Worm (Caenorhabditis elegans) whole organism, L4 larva: ENCODE results near the gene F12E12.6.

Experiments
- F44E2.7 ChIP-seq: fragments of 200-800 bp; sonication (Bioruptor generic); IDR thresholded peaks from 2 replicates; pipeline ENCODE4 v2.1.2; 2022; ENCODE audit warnings: missing genetic modification characterization, missing compliant biosample characterization
- T26A8.4 ChIP-seq: fragments of 200-800 bp; sonication (Bioruptor generic); IDR thresholded peaks from 2 replicates; pipeline ENCODE4 v1.3.6; 2022; ENCODE audit warnings: missing genetic modification characterization, missing compliant biosample characterization
- Y48G9A.11 ChIP-seq: fragments of 200-800 bp; sonication (Bioruptor generic); IDR thresholded peaks from 2 replicates; pipeline ENCODE4 v1.3.6; 2022; ENCODE audit warnings: missing genetic modification reagents, missing genetic modification characterization, missing compliant biosample characterization
- ZK337.2 ChIP-seq: fragments of 200-800 bp; sonication (Bioruptor generic); IDR thresholded peaks from 2 replicates; pipeline ENCODE4 v1.3.6; 2022; ENCODE audit warnings: missing genetic modification reagents, missing genetic modification characterization, missing compliant biosample characterization
- aha-1 ChIP-seq: fragments of 150-350 bp; peaks from one replicate; lab custom pipeline; 2014; ENCODE audit warnings: missing biosample characterization, missing genetic modification characterization
- arid-1 ChIP-seq: fragments of 200-800 bp; sonication (Bioruptor generic); conservative IDR thresholded peaks from 2 replicates; pipeline ENCODE4 v1.3.6; 2022; ENCODE audit warnings: missing genetic modification reagents, missing genetic modification characterization, missing compliant biosample characterization
- attf-4 ChIP-seq: sonication (generic microtip); optimal IDR thresholded peaks from 3 replicates; lab custom pipeline; 2017; ENCODE audit warnings: missing biosample characterization, missing genetic modification characterization
- ceh-28 ChIP-seq: fragments of 150-350 bp; optimal IDR thresholded peaks from 2 replicates; lab custom pipeline; 2014; ENCODE audit warnings: missing biosample characterization, missing genetic modification reagents, missing genetic modification characterization
- ceh-32 ChIP-seq: sonication (generic microtip); optimal IDR thresholded peaks from 2 replicates; lab custom pipeline; 2016; ENCODE audit warnings: mild to moderate bottlenecking, missing genetic modification characterization, missing compliant biosample characterization; ENCODE audit not compliant: poor library complexity
- ces-1 ChIP-seq: fragments of 150-350 bp; sonication (generic microtip); optimal IDR thresholded peaks from 4 replicates; lab custom pipeline; 2014; ENCODE audit warnings: missing biosample characterization, missing genetic modification reagents, missing genetic modification characterization
- daf-19 ChIP-seq: fragments of 200-800 bp; sonication (Bioruptor generic); conservative IDR thresholded peaks from 2 replicates; pipeline ENCODE4 v1.3.6; 2022; ENCODE audit warnings: missing genetic modification characterization, missing compliant biosample characterization
- daf-8 ChIP-seq: fragments of 200-800 bp; sonication (Bioruptor generic); IDR thresholded peaks from 2 replicates; pipeline ENCODE4 v1.3.6; 2022; ENCODE audit warnings: missing genetic modification characterization, missing compliant biosample characterization
- dmd-6 ChIP-seq: fragments of 200-800 bp; sonication (Bioruptor generic); IDR thresholded peaks from 2 replicates; pipeline ENCODE4 v1.3.6; 2022; ENCODE audit warnings: missing genetic modification reagents, missing genetic modification characterization, missing compliant biosample characterization
- dmd-8 ChIP-seq: fragments of 200-800 bp; sonication (Bioruptor generic); IDR thresholded peaks from 2 replicates; pipeline ENCODE4 v1.3.6; 2022; ENCODE audit warnings: missing genetic modification characterization, missing compliant biosample characterization
- duxl-1 ChIP-seq: sonication (generic microtip); optimal IDR thresholded peaks from 2 replicates; lab custom pipeline; 2016; ENCODE audit warnings: mild to moderate bottlenecking, missing genetic modification characterization, moderate library complexity, missing compliant biosample characterization; ENCODE audit not compliant: poor library complexity
- egl-27 ChIP-seq: sonication (generic microtip); optimal IDR thresholded peaks from 3 replicates; lab custom pipeline; 2017; ENCODE audit warnings: missing biosample characterization, missing genetic modification reagents, missing genetic modification characterization
- egl-43 ChIP-seq: fragments of 200-800 bp; sonication (Bioruptor generic); IDR thresholded peaks from 2 replicates; pipeline ENCODE4 v1.3.6; 2022; ENCODE audit warnings: missing genetic modification reagents, missing genetic modification characterization, missing compliant biosample characterization
- fkh-10 ChIP-seq: fragments of 150-350 bp; optimal IDR thresholded peaks from 2 replicates; lab custom pipeline; 2014; ENCODE audit warnings: missing biosample characterization, missing genetic modification reagents, missing genetic modification characterization
- hif-1 ChIP-seq, 2 experiments: sonication (generic microtip); optimal IDR thresholded peaks; 2 replicates each; lab custom pipeline; 2016 to 2017; ENCODE audit warnings: missing compliant biosample characterization in 2 of 2, missing genetic modification characterization in 2 of 2, missing genetic modification reagents in 2 of 2, missing genotype in 2 of 2, mild to moderate bottlenecking in 1 of 2
- hlh-11 ChIP-seq: fragments of 200-800 bp; sonication (Bioruptor generic); optimal IDR thresholded peaks from 2 replicates; lab custom pipeline; 2018; ENCODE audit warnings: mild to moderate bottlenecking, missing genetic modification characterization, missing compliant biosample characterization
- hmg-1.1 ChIP-seq: fragments of 200-800 bp; sonication (Bioruptor generic); IDR thresholded peaks from 2 replicates; pipeline ENCODE4 v1.3.6; 2022; ENCODE audit warnings: missing genetic modification reagents, missing genetic modification characterization, missing compliant biosample characterization
- lin-1 ChIP-seq: fragments of 200-800 bp; sonication (Bioruptor generic); IDR thresholded peaks from 2 replicates; pipeline ENCODE4 v1.3.6; 2022; ENCODE audit warnings: missing genetic modification reagents, missing genetic modification characterization, missing compliant biosample characterization
- lin-38 ChIP-seq: fragments of 200-800 bp; sonication (Bioruptor generic); IDR thresholded peaks from 2 replicates; pipeline ENCODE4 v1.3.6; 2022; ENCODE audit warnings: missing genetic modification reagents, missing genetic modification characterization, missing compliant biosample characterization
- lir-3 ChIP-seq: sonication (generic microtip); optimal IDR thresholded peaks from 2 replicates; lab custom pipeline; 2016; ENCODE audit warnings: mild to moderate bottlenecking, missing genetic modification characterization, missing compliant biosample characterization
- madf-5 ChIP-seq, 2 experiments: fragments of 200-800 bp; sonication (Bioruptor generic); IDR thresholded peaks; 2 replicates each; pipeline ENCODE4 v1.3.6; 2022; ENCODE audit warnings: missing compliant biosample characterization in 2 of 2, missing genetic modification characterization in 2 of 2
- mes-2 ChIP-seq: sonication (generic microtip); optimal IDR thresholded peaks from 2 replicates; lab custom pipeline; 2016; ENCODE audit warnings: missing genotype, mild to moderate bottlenecking, missing genetic modification characterization, missing compliant biosample characterization; ENCODE audit not compliant: poor library complexity, severe bottlenecking
- mxl-3 ChIP-seq: fragments of 200-800 bp; sonication (Bioruptor generic); optimal IDR thresholded peaks from 2 replicates; lab custom pipeline; 2018; ENCODE audit warnings: mild to moderate bottlenecking, missing genetic modification characterization, missing compliant biosample characterization
- nhr-10 ChIP-seq: fragments of 150-350 bp; optimal IDR thresholded peaks from 2 replicates; lab custom pipeline; 2014; ENCODE audit warnings: missing biosample characterization, missing genetic modification characterization
- nhr-102 ChIP-seq: sonication (generic microtip); optimal IDR thresholded peaks from 2 replicates; lab custom pipeline; 2016; ENCODE audit warnings: mild to moderate bottlenecking, missing genetic modification characterization, moderate library complexity, missing compliant biosample characterization
- nhr-11 ChIP-seq: fragments of 150-350 bp; optimal IDR thresholded peaks from 2 replicates; lab custom pipeline; 2014; ENCODE audit warnings: missing biosample characterization, missing genetic modification characterization
- nhr-111 ChIP-seq: fragments of 200-800 bp; sonication (Bioruptor generic); optimal IDR thresholded peaks from 2 replicates; lab custom pipeline; 2018; ENCODE audit warnings: mild to moderate bottlenecking, missing genetic modification characterization, missing compliant biosample characterization
- nhr-28 ChIP-seq: fragments of 150-350 bp; optimal IDR thresholded peaks from 2 replicates; lab custom pipeline; 2014; ENCODE audit warnings: missing biosample characterization, missing genetic modification characterization
- nhr-41 ChIP-seq: fragments of 200-800 bp; sonication (Bioruptor generic); IDR thresholded peaks from 2 replicates; pipeline ENCODE4 v1.3.6; 2022; ENCODE audit warnings: missing genetic modification reagents, missing genetic modification characterization, missing compliant biosample characterization
- nhr-48 ChIP-seq: sonication (generic microtip); optimal IDR thresholded peaks from 2 replicates; lab custom pipeline; 2016; ENCODE audit warnings: mild to moderate bottlenecking, missing genetic modification characterization, missing compliant biosample characterization
- nhr-76 ChIP-seq: fragments of 150-350 bp; optimal IDR thresholded peaks from 2 replicates; lab custom pipeline; 2014; ENCODE audit warnings: missing biosample characterization, missing genetic modification characterization
- pqm-1 ChIP-seq: sonication (generic microtip); optimal IDR thresholded peaks from 2 replicates; lab custom pipeline; 2017; ENCODE audit warnings: missing biosample characterization, missing genetic modification characterization
- sdz-12 ChIP-seq: fragments of 200-800 bp; sonication (Bioruptor generic); optimal IDR thresholded peaks from 2 replicates; lab custom pipeline; 2018; ENCODE audit warnings: mild to moderate bottlenecking, missing genetic modification characterization, missing compliant biosample characterization
- snpc-1.2 ChIP-seq: fragments of 200-800 bp; sonication (Bioruptor generic); IDR thresholded peaks from 2 replicates; pipeline ENCODE4 v1.3.6; 2022; ENCODE audit warnings: missing genetic modification reagents, missing genetic modification characterization, missing compliant biosample characterization
- tag-97 ChIP-seq: fragments of 200-800 bp; sonication (Bioruptor generic); IDR thresholded peaks from 2 replicates; pipeline ENCODE4 v1.3.6; 2022; ENCODE audit warnings: missing genetic modification characterization, missing compliant biosample characterization
- zfp-2 ChIP-seq: sonication (generic microtip); optimal IDR thresholded peaks from 2 replicates; lab custom pipeline; 2016; ENCODE audit warnings: mild to moderate bottlenecking, missing genetic modification characterization, missing compliant biosample characterization
- zip-2 ChIP-seq: fragments of 150-350 bp; optimal IDR thresholded peaks from 2 replicates; lab custom pipeline; 2014; ENCODE audit warnings: missing biosample characterization, missing genetic modification characterization
- ztf-11 ChIP-seq: fragments of 150-350 bp; optimal IDR thresholded peaks from 2 replicates; lab custom pipeline; 2014; ENCODE audit warnings: missing biosample characterization, missing genetic modification characterization
- ztf-7 ChIP-seq: fragments of 150-350 bp; optimal IDR thresholded peaks from 2 replicates; lab custom pipeline; 2014; ENCODE audit warnings: missing biosample characterization, missing genetic modification characterization

Gene F12E12.6

DNA sequence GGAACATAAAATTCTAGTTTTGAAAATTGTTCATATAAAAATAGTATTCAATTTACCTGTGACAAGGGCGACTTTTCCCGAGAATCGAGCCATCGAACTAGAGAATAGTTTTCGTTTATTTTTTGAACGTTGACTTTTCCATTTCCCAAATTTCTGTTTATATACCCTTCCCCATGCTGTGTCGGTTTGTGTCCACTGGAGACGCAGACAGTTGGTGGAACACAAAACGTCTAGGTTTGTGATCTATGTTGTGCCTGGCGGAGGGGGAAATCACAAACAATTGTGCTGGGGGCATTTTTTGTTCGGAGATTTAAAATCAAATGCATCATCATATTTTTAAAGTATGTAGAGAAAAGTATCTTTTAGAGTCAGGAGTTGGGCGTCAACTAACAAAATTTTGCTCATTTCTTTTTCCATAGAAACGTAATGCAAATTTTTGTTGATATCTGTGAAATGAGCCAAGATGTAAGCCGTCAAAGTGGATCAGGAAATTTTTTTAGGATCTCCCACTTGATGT is 7.0 kb upstream of the F12E12.6 start, which contains the start of gene nta-1 (continued):
- TF ChIP-seq ceh-32 (no peak), duxl-1 (peak; percentile 76), hmg-1.1 (GFP tag; lab: Robert Waterston, UW) (0 out of 2 replicates have a peak, but pooled peaks have one; percentile 36), daf-19 (GFP tag; lab: Robert Waterston, UW) (no peak), attf-4 (no peak), ztf-11 (tag; lab: Kevin White, UChicago) (no peak), lir-3 (tag; lab: Kevin White, UChicago) (no peak), egl-43 (no peak), nhr-102 (tag; lab: Kevin White, UChicago) (peak; percentile 74), F44E2.7 (GFP tag; lab: Robert Waterston, UW) (no peak), ztf-7 (no peak), nhr-10 (tag; lab: Kevin White, UChicago) (no peak), arid-1 (GFP tag; lab: Robert Waterston, UW) (no peak), nhr-11 (tag; lab: Kevin White, UChicago) (no peak), daf-8 (GFP tag; lab: Robert Waterston, UW) (no peak), zip-2 (tag; lab: Kevin White, UChicago) (no peak)
- TF ChIP-seq, all 104 proteins: peak for 11

DNA sequence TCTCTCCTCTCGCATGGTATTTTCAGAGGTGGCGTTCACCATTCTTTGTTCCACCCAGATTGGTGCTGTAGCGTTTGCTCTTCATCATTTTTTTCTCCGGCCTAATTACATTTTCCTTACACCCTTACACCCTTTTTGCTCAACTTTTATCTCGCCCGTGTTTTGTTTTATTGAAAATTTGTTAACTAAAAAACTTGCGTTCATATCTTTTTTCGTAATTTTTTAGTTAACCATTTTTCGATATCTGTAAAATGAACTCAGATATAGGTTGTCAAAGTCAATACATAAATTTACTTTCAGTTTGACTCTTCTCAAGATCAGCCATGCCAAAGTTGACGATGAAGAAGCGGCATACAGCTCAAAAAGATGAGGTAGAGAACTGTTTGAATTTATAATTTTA is 4.8 kb upstream of the F12E12.6 start, which contains the start of gene F12E12.1:
F12E12.1 (plus strand) TSS at position 301 of the 400 bp plus-strand sequence.
- no peak for TF ChIP-seq hif-1 (tag; optimal IDR thresholded peaks at IDR 0.05; lab: Kevin White, UChicago)
- TF ChIP-seq ztf-7: no peak
- TF ChIP-seq aha-1: no peak
- TF ChIP-seq nhr-28: no peak
- TF ChIP-seq nhr-111: no peak
- no peak for TF ChIP-seq ceh-28 (tag; lab: Kevin White, UChicago)
- no peak for TF ChIP-seq Y48G9A.11 (GFP tag; lab: Robert Waterston, UW)
- TF ChIP-seq zfp-2 (tag; lab: Kevin White, UChicago): no peak
- no peak for TF ChIP-seq ces-1 (GFP tag; lab: Kevin White, UChicago)
- TF ChIP-seq T26A8.4 (GFP tag; lab: Robert Waterston, UW): no peak
- TF ChIP-seq lir-3 (tag; lab: Kevin White, UChicago): no peak
- TF ChIP-seq dmd-8 (GFP tag; lab: Robert Waterston, UW): no peak
- TF ChIP-seq madf-5 (GFP tag; IDR thresholded peaks at IDR 0.05; lab: Robert Waterston, UW): no peak
- no peak for TF ChIP-seq dmd-6 (GFP tag; lab: Robert Waterston, UW)

DNA sequence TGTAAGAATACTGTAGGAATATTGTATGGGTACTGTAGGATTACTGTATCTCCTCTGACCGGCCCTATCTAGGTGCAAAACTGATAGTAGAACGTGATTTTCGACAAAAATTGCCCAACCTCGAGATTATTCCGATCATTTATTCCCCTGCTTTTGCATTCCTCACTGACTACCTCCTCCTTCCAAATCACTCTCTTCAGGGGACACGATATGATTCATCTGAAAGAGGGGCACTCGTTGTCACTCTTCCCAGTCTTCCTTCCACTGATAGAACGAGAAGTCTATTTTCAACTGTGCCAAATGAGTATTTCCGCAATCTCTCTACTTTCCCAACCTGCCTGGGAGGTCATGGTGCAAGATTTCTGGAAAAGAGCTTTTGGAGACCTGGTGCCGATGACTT is 2.9 kb upstream of the F12E12.6 start, which contains the start of gene F12E12.2:
F12E12.2 (plus strand) TSS at position 301 of the 400 bp plus-strand sequence.
- TF ChIP-seq ZK337.2 (GFP tag; lab: Robert Waterston, UW) (no peak), hlh-11 (tag; lab: Kevin White, UChicago) (no peak), nhr-10 (tag; lab: Kevin White, UChicago) (no peak), lin-38 (no peak), nhr-48 (no peak), nhr-11 (tag; lab: Kevin White, UChicago) (no peak), aha-1 (no peak), nhr-41 (GFP tag; lab: Robert Waterston, UW) (no peak), mes-2 (no peak), dmd-8 (GFP tag; lab: Robert Waterston, UW) (no peak), snpc-1.2 (GFP tag; lab: Robert Waterston, UW) (no peak)

DNA sequence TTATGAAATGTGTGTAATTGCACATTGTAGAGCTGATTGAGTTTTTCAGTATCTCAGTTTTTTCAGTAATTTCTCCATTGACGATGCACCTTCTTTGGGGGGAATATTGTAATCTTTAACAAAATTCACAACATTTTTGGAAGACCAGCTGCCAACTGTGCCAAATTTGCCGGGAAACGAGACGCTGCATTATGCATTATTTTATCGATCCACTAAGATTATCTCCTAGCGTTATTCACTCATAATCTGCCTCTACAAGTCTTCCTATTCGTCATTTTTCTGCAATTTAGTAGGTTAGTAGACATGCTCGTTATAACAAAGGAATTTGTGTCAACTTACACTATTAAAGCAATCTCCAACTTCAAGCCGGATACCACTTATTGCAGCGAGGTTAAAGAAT is 5.0 kb downstream of the F12E12.6 start, which contains the start of the genes sdz-12 and bath-31:
sdz-12 (minus strand) TSS at position 101 of the 400 bp plus-strand sequence.
bath-31 (plus strand) TSS at position 251 of the 400 bp plus-strand sequence.
- no peak for TF ChIP-seq daf-8 (GFP tag; lab: Robert Waterston, UW)
- no peak for TF ChIP-seq hif-1 (tag; optimal IDR thresholded peaks at IDR 0.05; lab: Kevin White, UChicago)
- no peak for TF ChIP-seq egl-27
- TF ChIP-seq T26A8.4 (GFP tag; lab: Robert Waterston, UW): no peak
- TF ChIP-seq nhr-11 (tag; lab: Kevin White, UChicago): no peak
- TF ChIP-seq nhr-102 (tag; lab: Kevin White, UChicago): no peak
- TF ChIP-seq nhr-76 (tag; lab: Kevin White, UChicago): no peak
- no peak for TF ChIP-seq mxl-3 (GFP tag; lab: Kevin White, UChicago)
- TF ChIP-seq attf-4: no peak
- no peak for TF ChIP-seq F44E2.7 (GFP tag; lab: Robert Waterston, UW)
- no peak for TF ChIP-seq snpc-1.2 (GFP tag; lab: Robert Waterston, UW)
- TF ChIP-seq sdz-12 (GFP tag; lab: Kevin White, UChicago): no peak
- no peak for TF ChIP-seq tag-97 (GFP tag; lab: Robert Waterston, UW)
- no peak for TF ChIP-seq nhr-48
- TF ChIP-seq lin-1 (GFP tag; lab: Robert Waterston, UW): no peak
- TF ChIP-seq fkh-10 (GFP tag; lab: Kevin White, UChicago): no peak
- TF ChIP-seq pqm-1 (tag; lab: Kevin White, UChicago): no peak
- no peak for TF ChIP-seq ceh-32
